Worm (Caenorhabditis elegans) whole organism, early embryonic: ENCODE data around the gene srbc-20.

Experiments
- B0310.2 ChIP-seq: sonication (generic microtip); optimal IDR thresholded peaks from 2 replicates; lab custom pipeline; 2016; ENCODE audit warnings: mild to moderate bottlenecking, missing genetic modification characterization, missing compliant biosample characterization
- F13C5.2 ChIP-seq: sonication (generic microtip); optimal IDR thresholded peaks from 2 replicates; lab custom pipeline; 2017; ENCODE audit warnings: mild to moderate bottlenecking, missing genetic modification characterization, inconsistent platforms, missing compliant biosample characterization
- aly-1 ChIP-seq: sonication (generic microtip); optimal IDR thresholded peaks from 2 replicates; lab custom pipeline; 2016; ENCODE audit warnings: missing genetic modification characterization, missing compliant biosample characterization
- ama-1 ChIP-seq: fragments of 150-350 bp; optimal IDR thresholded peaks from 2 replicates; lab custom pipeline; 2014
- ceh-13 ChIP-seq: fragments of 200-800 bp; sonication (Bioruptor generic); optimal IDR thresholded peaks from 2 replicates; lab custom pipeline; 2018; ENCODE audit warnings: mild to moderate bottlenecking, missing genetic modification characterization, missing compliant biosample characterization
- ceh-36 ChIP-seq: sonication (generic microtip); optimal IDR thresholded peaks from 2 replicates; lab custom pipeline; 2016; ENCODE audit warnings: missing genetic modification characterization, inconsistent platforms, missing compliant biosample characterization
- ets-7 ChIP-seq: sonication (generic microtip); optimal IDR thresholded peaks from 2 replicates; lab custom pipeline; 2016; ENCODE audit warnings: missing genotype, missing genetic modification characterization, missing compliant biosample characterization
- flt-1 ChIP-seq: fragments of 200-800 bp; sonication (Bioruptor generic); IDR thresholded peaks from 2 replicates; pipeline ENCODE4 v1.3.6; 2022; ENCODE audit warnings: missing genetic modification characterization, missing compliant biosample characterization
- hmbx-1 ChIP-seq: sonication (generic microtip); optimal IDR thresholded peaks from 2 replicates; lab custom pipeline; 2016; ENCODE audit warnings: mild to moderate bottlenecking, missing genetic modification characterization, missing compliant biosample characterization
- hmg-4 ChIP-seq: fragments of 200-800 bp; sonication (Bioruptor generic); optimal IDR thresholded peaks from 2 replicates; lab custom pipeline; 2018; ENCODE audit warnings: mild to moderate bottlenecking, missing genetic modification characterization, missing compliant biosample characterization
- hnd-1 ChIP-seq: sonication (generic microtip); optimal IDR thresholded peaks from 2 replicates; lab custom pipeline; 2016; ENCODE audit warnings: missing genetic modification characterization, missing compliant biosample characterization
- pes-1 ChIP-seq: fragments of 200-800 bp; sonication (Bioruptor generic); IDR thresholded peaks from 2 replicates; pipeline ENCODE4 v1.3.6; 2022; ENCODE audit warnings: missing genetic modification reagents, missing genetic modification characterization, missing compliant biosample characterization
- scrt-1 ChIP-seq: fragments of 200-800 bp; sonication (Bioruptor generic); IDR thresholded peaks from 2 replicates; pipeline ENCODE4 v1.3.6; 2022; ENCODE audit warnings: missing genetic modification characterization, missing compliant biosample characterization
- sea-1 ChIP-seq: fragments of 200-800 bp; sonication (Bioruptor generic); conservative IDR thresholded peaks from 2 replicates; pipeline ENCODE4 v1.3.6; 2022; ENCODE audit warnings: missing genetic modification characterization, missing compliant biosample characterization
- tbx-11 ChIP-seq: fragments of 200-800 bp; sonication (Bioruptor generic); IDR thresholded peaks from 2 replicates; pipeline ENCODE4 v1.3.6; 2022; ENCODE audit warnings: missing genetic modification characterization, missing compliant biosample characterization
- tbx-37 ChIP-seq: fragments of 200-800 bp; sonication (Bioruptor generic); conservative IDR thresholded peaks from 2 replicates; pipeline ENCODE4 v1.3.6; 2022; ENCODE audit warnings: missing genetic modification reagents, missing genetic modification characterization, missing compliant biosample characterization
- tra-4 ChIP-seq: sonication (generic microtip); optimal IDR thresholded peaks from 2 replicates; lab custom pipeline; 2017; ENCODE audit warnings: missing genetic modification characterization, missing compliant biosample characterization

srbc-20 gene

ce11 chrV:2174465-2174864 lies 27.6 kb downstream of the srbc-20 start:
- no peak for TF ChIP-seq hmg-4 (GFP tag; lab: Kevin White, UChicago)
- no peak for TF ChIP-seq tbx-11
- TF ChIP-seq hmbx-1 (tag; lab: Kevin White, UChicago), result no peak
- no peak for TF ChIP-seq flt-1 (GFP tag; lab: Robert Waterston, UW)
- TF ChIP-seq B0310.2, result no peak
- no peak for TF ChIP-seq hnd-1 (tag; lab: Kevin White, UChicago)
- no peak for TF ChIP-seq pes-1 (GFP tag; lab: Robert Waterston, UW)
- no peak for TF ChIP-seq ceh-13 (GFP tag; lab: Kevin White, UChicago)
- no peak for TF ChIP-seq ceh-36 (tag; lab: Kevin White, UChicago)
- no peak for TF ChIP-seq aly-1 (tag; lab: Kevin White, UChicago)
- TF ChIP-seq ama-1 (lab: Kevin White, UChicago), result no peak
- no peak for TF ChIP-seq ets-7 (tag; lab: Kevin White, UChicago)
- TF ChIP-seq scrt-1 (GFP tag; lab: Robert Waterston, UW), result no peak
- no peak for TF ChIP-seq sea-1 (GFP tag; lab: Robert Waterston, UW)
- TF ChIP-seq F13C5.2, result no peak
- TF ChIP-seq tra-4 (tag; lab: Kevin White, UChicago), result no peak
- no peak for TF ChIP-seq tbx-37 (GFP tag; lab: Robert Waterston, UW)

ce11 chrV:2175242-2175641 lies 28.3 kb downstream of the srbc-20 start, which contains the start of gene C45H4.18:
TSS of gene C45H4.18 (plus strand) at chrV:2175542.
- TF ChIP-seq ceh-36 (tag; lab: Kevin White, UChicago) (no peak), aly-1 (tag; lab: Kevin White, UChicago) (no peak), hmbx-1 (tag; lab: Kevin White, UChicago) (no peak), tbx-11 (no peak), scrt-1 (GFP tag; lab: Robert Waterston, UW) (no peak), flt-1 (GFP tag; lab: Robert Waterston, UW) (no peak), pes-1 (GFP tag; lab: Robert Waterston, UW) (no peak), sea-1 (GFP tag; lab: Robert Waterston, UW) (no peak)

- TF ChIP-seq F13C5.2, result no peak
- no peak for TF ChIP-seq flt-1 (GFP tag; lab: Robert Waterston, UW)
- no peak for TF ChIP-seq ceh-36 (tag; lab: Kevin White, UChicago)
- TF ChIP-seq sea-1 (GFP tag; lab: Robert Waterston, UW), result no peak
- no peak for TF ChIP-seq tbx-37 (GFP tag; lab: Robert Waterston, UW)
- no peak for TF ChIP-seq B0310.2
- no peak for TF ChIP-seq aly-1 (tag; lab: Kevin White, UChicago)
- TF ChIP-seq pes-1 (GFP tag; lab: Robert Waterston, UW), result no peak
- TF ChIP-seq hmg-4 (GFP tag; lab: Kevin White, UChicago), result no peak
- TF ChIP-seq hmbx-1 (tag; lab: Kevin White, UChicago), result no peak
- TF ChIP-seq scrt-1 (GFP tag; lab: Robert Waterston, UW), result no peak
- no peak for TF ChIP-seq ets-7 (tag; lab: Kevin White, UChicago)
- TF ChIP-seq ceh-13 (GFP tag; lab: Kevin White, UChicago), result no peak
- TF ChIP-seq hnd-1 (tag; lab: Kevin White, UChicago), result no peak
- TF ChIP-seq ama-1 (lab: Kevin White, UChicago), result no peak
- TF ChIP-seq tbx-11, result no peak
- no peak for TF ChIP-seq tra-4 (tag; lab: Kevin White, UChicago)
These were observed 30.4 kb downstream of the srbc-20 start, which contains the start of gene srbc-17 for ce11 chrV:2177307-2177764. TSS of gene srbc-17 (plus strand) at chrV:2177714.

- TF ChIP-seq flt-1 (GFP tag; lab: Robert Waterston, UW), result no peak
- TF ChIP-seq F13C5.2, result no peak
- no peak for TF ChIP-seq tbx-11
- TF ChIP-seq ama-1 (lab: Kevin White, UChicago), result no peak
- TF ChIP-seq tbx-37 (GFP tag; lab: Robert Waterston, UW), result no peak
- TF ChIP-seq ceh-36 (tag; lab: Kevin White, UChicago), result no peak
- TF ChIP-seq scrt-1 (GFP tag; lab: Robert Waterston, UW), result no peak
- no peak for TF ChIP-seq hnd-1 (tag; lab: Kevin White, UChicago)
- no peak for TF ChIP-seq B0310.2
- TF ChIP-seq ets-7 (tag; lab: Kevin White, UChicago), result no peak
- TF ChIP-seq hmg-4 (GFP tag; lab: Kevin White, UChicago), result no peak
- no peak for TF ChIP-seq tra-4 (tag; lab: Kevin White, UChicago)
- TF ChIP-seq hmbx-1 (tag; lab: Kevin White, UChicago), result no peak
- TF ChIP-seq sea-1 (GFP tag; lab: Robert Waterston, UW), result no peak
- TF ChIP-seq aly-1 (tag; lab: Kevin White, UChicago), result no peak
- TF ChIP-seq pes-1 (GFP tag; lab: Robert Waterston, UW), result no peak
- TF ChIP-seq ceh-13 (GFP tag; lab: Kevin White, UChicago), result no peak
These were observed 32.3 kb downstream of the srbc-20 start, which contains the start of gene cyp-33C1 for ce11 chrV:2179214-2179613. TSS of gene cyp-33C1 (plus strand) at chrV:2179514.

- no peak for TF ChIP-seq B0310.2
- TF ChIP-seq ceh-13 (GFP tag; lab: Kevin White, UChicago), result no peak
- TF ChIP-seq flt-1 (GFP tag; lab: Robert Waterston, UW), result no peak
- no peak for TF ChIP-seq tbx-37 (GFP tag; lab: Robert Waterston, UW)
- no peak for TF ChIP-seq ets-7 (tag; lab: Kevin White, UChicago)
These were observed 34.8 kb downstream of the srbc-20 start, which contains the start of gene srbc-16 for ce11 chrV:2181738-2182137. TSS of gene srbc-16 (plus strand) at chrV:2182038.

ce11 chrV:2183162-2183561 lies 36.3 kb downstream of the srbc-20 start, which contains the start of gene cyp-33C2:
TSS of gene cyp-33C2 (plus strand) at chrV:2183488.
- TF ChIP-seq ets-7 (tag; lab: Kevin White, UChicago) (no peak), aly-1 (tag; lab: Kevin White, UChicago) (no peak), tra-4 (tag; lab: Kevin White, UChicago) (no peak), scrt-1 (GFP tag; lab: Robert Waterston, UW) (no peak), hnd-1 (tag; lab: Kevin White, UChicago) (no peak), F13C5.2 (no peak), tbx-37 (GFP tag; lab: Robert Waterston, UW) (no peak), hmg-4 (GFP tag; lab: Kevin White, UChicago) (no peak), sea-1 (GFP tag; lab: Robert Waterston, UW) (no peak), B0310.2 (no peak), flt-1 (GFP tag; lab: Robert Waterston, UW) (no peak), tbx-11 (no peak), hmbx-1 (tag; lab: Kevin White, UChicago) (no peak), ceh-36 (tag; lab: Kevin White, UChicago) (no peak), pes-1 (GFP tag; lab: Robert Waterston, UW) (no peak), ceh-13 (GFP tag; lab: Kevin White, UChicago) (no peak), ama-1 (lab: Kevin White, UChicago) (no peak)
